Fruit fly (Drosophila melanogaster) whole organism, embryonic: ENCODE results near the gene Ctr1B.

Source experiments
- CG12299 ChIP-seq: fragments of 200-800 bp; sonication (Bioruptor generic); optimal IDR thresholded peaks from 2 replicates; lab custom pipeline; 2018; ENCODE audit warnings: missing biosample characterization, mild to moderate bottlenecking, missing genetic modification characterization
- CG13624 ChIP-seq: fragments of 200-800 bp; sonication (Bioruptor generic); optimal IDR thresholded peaks from 2 replicates; lab custom pipeline; 2016; ENCODE audit warnings: missing biosample characterization, missing genetic modification characterization
- CG14667 ChIP-seq: fragments of 200-800 bp; sonication (Bioruptor generic); IDR thresholded peaks from 2 replicates; pipeline ENCODE4 v1.3.6; 2022; ENCODE audit warnings: missing biosample characterization, missing genetic modification characterization
- CG14710 ChIP-seq: fragments of 200-800 bp; sonication (Bioruptor generic); optimal IDR thresholded peaks from 3 replicates; lab custom pipeline; 2019; ENCODE audit warnings: missing biosample characterization, mild to moderate bottlenecking, missing genetic modification characterization, moderate library complexity
- CG14860 ChIP-seq: fragments of 200-800 bp; sonication (Bioruptor generic); IDR thresholded peaks from 3 replicates; pipeline ENCODE4 v1.3.6; 2022; ENCODE audit warnings: missing biosample characterization, missing genetic modification characterization; ENCODE audit not compliant: partially characterized antibody
- CG15514 ChIP-seq: fragments of 200-800 bp; sonication (Bioruptor generic); optimal IDR thresholded peaks from 3 replicates; lab custom pipeline; 2017; ENCODE audit warnings: missing biosample characterization, missing genetic modification characterization, mild to moderate bottlenecking, moderate library complexity, missing genetic modification reagents
- CG15601 ChIP-seq: fragments of 200-800 bp; sonication (Bioruptor generic); optimal IDR thresholded peaks from 3 replicates; lab custom pipeline; 2019; ENCODE audit warnings: missing biosample characterization, mild to moderate bottlenecking, missing genetic modification characterization, moderate library complexity
- CG17328 ChIP-seq: fragments of 200-800 bp; sonication (Bioruptor generic); IDR thresholded peaks from 2 replicates; pipeline ENCODE4 v1.3.6; 2022; ENCODE audit warnings: missing biosample characterization, missing genetic modification characterization
- CG18599 ChIP-seq: fragments of 200-800 bp; sonication (Bioruptor generic); optimal IDR thresholded peaks from 3 replicates; lab custom pipeline; 2017; ENCODE audit warnings: missing biosample characterization, missing genetic modification characterization, mild to moderate bottlenecking, moderate library complexity, missing genetic modification reagents
- CG2199 ChIP-seq: fragments of 200-800 bp; sonication (Bioruptor generic); IDR thresholded peaks from 3 replicates; pipeline ENCODE4 v1.3.6; 2022; ENCODE audit warnings: missing biosample characterization, missing genetic modification characterization
- CG30403 ChIP-seq: fragments of 200-800 bp; sonication (Bioruptor generic); optimal IDR thresholded peaks from 3 replicates; lab custom pipeline; 2016; ENCODE audit warnings: missing biosample characterization, missing genetic modification characterization
- CG3065 ChIP-seq: fragments of 200-800 bp; sonication (Bioruptor generic); optimal IDR thresholded peaks from 2 replicates; lab custom pipeline; 2016; ENCODE audit warnings: missing biosample characterization, missing genetic modification characterization
- CG31365 ChIP-seq: fragments of 200-800 bp; sonication (Bioruptor generic); optimal IDR thresholded peaks from 2 replicates; lab custom pipeline; 2018; ENCODE audit warnings: missing biosample characterization, mild to moderate bottlenecking, missing genetic modification characterization
- CG32532 ChIP-seq: fragments of 200-800 bp; sonication (Bioruptor generic); IDR thresholded peaks from 2 replicates; pipeline ENCODE4 v1.3.6; 2022; ENCODE audit warnings: missing biosample characterization, missing genetic modification characterization
- CG34422 ChIP-seq: fragments of 200-800 bp; sonication (Bioruptor generic); IDR thresholded peaks from 3 replicates; pipeline ENCODE4 v1.3.6; 2022; ENCODE audit warnings: missing biosample characterization, missing genetic modification characterization
- CG3838 ChIP-seq: fragments of 200-800 bp; sonication (Bioruptor generic); optimal IDR thresholded peaks from 3 replicates; lab custom pipeline; 2016; ENCODE audit warnings: missing biosample characterization, missing genetic modification characterization
- CG4820 ChIP-seq: fragments of 200-800 bp; sonication (Bioruptor generic); optimal IDR thresholded peaks from 3 replicates; lab custom pipeline; 2016; ENCODE audit warnings: missing biosample characterization, missing genetic modification characterization
- CG8478 ChIP-seq: fragments of >200 bp; optimal IDR thresholded peaks from 2 replicates; lab custom pipeline; 2018
- CG9215 ChIP-seq: fragments of 200-800 bp; sonication (Bioruptor generic); IDR thresholded peaks from 2 replicates; pipeline ENCODE4 v1.3.6; 2022; ENCODE audit warnings: missing biosample characterization, missing genetic modification characterization
- CkIIα-i1 ChIP-seq: fragments of 200-800 bp; sonication (Bioruptor generic); IDR thresholded peaks from 2 replicates; pipeline ENCODE4 v1.3.6; 2022; ENCODE audit warnings: missing biosample characterization, missing genetic modification characterization
- D19A ChIP-seq: fragments of 200-800 bp; optimal IDR thresholded peaks from 3 replicates; lab custom pipeline; 2019; ENCODE audit warnings: missing biosample characterization, mild to moderate bottlenecking, missing genetic modification characterization, moderate library complexity
- Dbx ChIP-seq: fragments of 200-800 bp; sonication (Bioruptor generic); IDR thresholded peaks from 3 replicates; pipeline ENCODE4 v1.3.6; 2022; ENCODE audit warnings: missing biosample characterization, missing genetic modification characterization
- Dfd ChIP-seq, 2 experiments: fragments of >200 bp; optimal IDR thresholded peaks; 2 replicates each; lab custom pipeline; 2017; ENCODE audit warnings: missing biosample characterization in 2 of 2, missing genetic modification characterization in 2 of 2
- Dip2 ChIP-seq: fragments of 200-800 bp; sonication (Bioruptor generic); IDR thresholded peaks from 2 replicates; pipeline ENCODE4 v1.3.6; 2022; ENCODE audit warnings: missing biosample characterization, missing genetic modification characterization
- Doc3 ChIP-seq: fragments of 200-800 bp; sonication (Bioruptor generic); IDR thresholded peaks from 3 replicates; pipeline ENCODE4 v1.3.6; 2022; ENCODE audit warnings: missing biosample characterization, missing genetic modification characterization; ENCODE audit not compliant: partially characterized antibody
- HLH54F ChIP-seq: fragments of 200-800 bp; sonication (Bioruptor generic); optimal IDR thresholded peaks from 3 replicates; lab custom pipeline; 2016; ENCODE audit warnings: missing biosample characterization, missing genetic modification characterization
- Hand ChIP-seq: fragments of 200-800 bp; sonication (Bioruptor generic); optimal IDR thresholded peaks from 2 replicates; lab custom pipeline; 2017; ENCODE audit warnings: mild to moderate bottlenecking, missing biosample characterization, missing genetic modification reagents, missing genetic modification characterization
- Hmr ChIP-seq: fragments of 200-800 bp; sonication (Bioruptor generic); optimal IDR thresholded peaks from 3 replicates; lab custom pipeline; 2017; ENCODE audit warnings: mild to moderate bottlenecking, missing biosample characterization, missing genetic modification reagents, missing genetic modification characterization
- Hr39 ChIP-seq: fragments of >200 bp; optimal IDR thresholded peaks from 2 replicates; lab custom pipeline; 2017
- Kr ChIP-seq: fragments of 200-800 bp; sonication (Bioruptor generic); optimal IDR thresholded peaks from 2 replicates; lab custom pipeline; 2017; ENCODE audit warnings: missing biosample characterization, mild to moderate bottlenecking, missing genetic modification characterization
- Neu2 ChIP-seq: fragments of 200-800 bp; sonication (Bioruptor generic); optimal IDR thresholded peaks from 3 replicates; lab custom pipeline; 2016; ENCODE audit warnings: missing biosample characterization, missing genetic modification characterization, borderline replicate concordance
- Oli ChIP-seq: fragments of 200-800 bp; sonication (Bioruptor generic); optimal IDR thresholded peaks from 2 replicates; lab custom pipeline; 2018; ENCODE audit warnings: missing biosample characterization, mild to moderate bottlenecking, missing genetic modification characterization, moderate library complexity
- Ravus ChIP-seq: fragments of 200-800 bp; sonication (Bioruptor generic); IDR thresholded peaks from 2 replicates; pipeline ENCODE4 v1.3.6; 2022; ENCODE audit warnings: missing biosample characterization, missing genetic modification characterization
- Spps ChIP-seq: fragments of 200-800 bp; sonication (Bioruptor generic); optimal IDR thresholded peaks from 2 replicates; lab custom pipeline; 2018; ENCODE audit warnings: missing biosample characterization, mild to moderate bottlenecking, missing genetic modification characterization
- al ChIP-seq: fragments of 200-800 bp; sonication (Bioruptor generic); IDR thresholded peaks from 2 replicates; pipeline ENCODE4 v1.3.6; 2022; ENCODE audit warnings: missing biosample characterization, missing genetic modification characterization
- ash1 ChIP-seq: fragments of 200-800 bp; sonication (Bioruptor generic); optimal IDR thresholded peaks from 2 replicates; lab custom pipeline; 2018; ENCODE audit warnings: missing biosample characterization, mild to moderate bottlenecking, missing genetic modification characterization
- caup ChIP-seq: fragments of 200-800 bp; sonication (Bioruptor generic); optimal IDR thresholded peaks from 3 replicates; lab custom pipeline; 2017; ENCODE audit warnings: missing biosample characterization, mild to moderate bottlenecking, missing genetic modification characterization, moderate library complexity; ENCODE audit not compliant: severe bottlenecking
- chif ChIP-seq, 2 experiments: fragments of 200-800 bp; sonication (Bioruptor generic); optimal IDR thresholded peaks; 3 replicates each; lab custom pipeline; 2016; ENCODE audit warnings: missing biosample characterization in 2 of 2, missing genetic modification characterization in 2 of 2
- chm ChIP-seq: fragments of 200-800 bp; sonication (Bioruptor generic); IDR thresholded peaks from 2 replicates; pipeline ENCODE4 v1.3.6; 2022; ENCODE audit warnings: missing biosample characterization, missing genetic modification characterization
- crol ChIP-seq: fragments of 200-800 bp; sonication (Bioruptor generic); IDR thresholded peaks from 2 replicates; pipeline ENCODE4 v1.3.6; 2022; ENCODE audit warnings: missing biosample characterization, missing genetic modification characterization
- ham ChIP-seq: fragments of 200-800 bp; sonication (Bioruptor generic); IDR thresholded peaks from 2 replicates; pipeline ENCODE4 v1.3.6; 2022; ENCODE audit warnings: missing biosample characterization, missing genetic modification characterization
- hbn ChIP-seq: fragments of 200-800 bp; sonication (Bioruptor generic); IDR thresholded peaks from 2 replicates; pipeline ENCODE4 v1.3.6; 2022; ENCODE audit warnings: missing biosample characterization, missing genetic modification characterization; ENCODE audit not compliant: partially characterized antibody
- hkb ChIP-seq, 2 experiments: fragments of 200-800 bp in 1 of 2; fragments of >200 bp in 1 of 2; sonication (Bioruptor generic) in 1 of 2; IDR thresholded peaks in 1 of 2; optimal IDR thresholded peaks in 1 of 2; 2 replicates each; pipeline versions ENCODE4 v1.3.6 to Lab custom; 2017 to 2022; ENCODE audit warnings: missing biosample characterization in 1 of 2, missing genetic modification characterization in 1 of 2
- insv ChIP-seq, 2 experiments: fragments of 200-800 bp; sonication (Bioruptor generic); optimal IDR thresholded peaks; 3 replicates each; lab custom pipeline; 2016 to 2018; ENCODE audit warnings: missing biosample characterization in 2 of 2, missing genetic modification characterization in 2 of 2
- jigr1 ChIP-seq: fragments of 200-800 bp; sonication (Bioruptor generic); IDR thresholded peaks from 3 replicates; pipeline ENCODE4 v1.3.6; 2022; ENCODE audit warnings: missing biosample characterization, missing genetic modification characterization
- mld ChIP-seq: fragments of 200-800 bp; sonication (Bioruptor generic); IDR thresholded peaks from 3 replicates; pipeline ENCODE4 v1.3.6; 2022; ENCODE audit warnings: missing biosample characterization, missing genetic modification characterization; ENCODE audit not compliant: partially characterized antibody
- otp ChIP-seq: fragments of 200-800 bp; sonication (Bioruptor generic); IDR thresholded peaks from 3 replicates; pipeline ENCODE4, ENCODE4 v1.3.6; 2022; ENCODE audit warnings: missing biosample characterization, missing genetic modification characterization
- ro ChIP-seq: fragments of 200-800 bp; sonication (Bioruptor generic); IDR thresholded peaks from 2 replicates; pipeline ENCODE4 v1.3.6; 2022; ENCODE audit warnings: missing biosample characterization, missing genetic modification characterization
- sens ChIP-seq: fragments of 200-800 bp; sonication (Bioruptor generic); peaks from one replicate; lab custom pipeline; 2016; ENCODE audit warnings: missing biosample characterization, missing genetic modification characterization
- seq ChIP-seq: fragments of 200-800 bp; sonication (Bioruptor generic); IDR thresholded peaks from 2 replicates; pipeline ENCODE4 v1.3.6; 2022; ENCODE audit warnings: missing biosample characterization, missing genetic modification characterization
- sima ChIP-seq: fragments of 200-800 bp; sonication (Bioruptor generic); optimal IDR thresholded peaks from 2 replicates; lab custom pipeline; 2016; ENCODE audit warnings: missing biosample characterization, missing genetic modification characterization

Ctr1B gene

dm6 chr3R:8356626-8357290 lies 39.3 kb downstream of the Ctr1B start, which contains the start of gene stck (continued):
- TF ChIP-seq sens (peak; percentile 58), CG17328 (GFP tag; lab: Robert Waterston, UW) (no peak; the same call in 1 of the 2 replicates), chif (GFP tag; optimal IDR thresholded peaks at IDR 0.05; lab: Kevin White, UChicago) (no peak), CkIIα-i1 (GFP tag; lab: Robert Waterston, UW) (no peak), sima (GFP tag; lab: Kevin White, UChicago) (no peak), CG18599 (no peak), CG14860 (GFP tag; lab: Robert Waterston, UW) (peak; percentile 56; the same call in 1 of the 3 replicates), D19A (no peak), jigr1 (GFP tag; lab: Robert Waterston, UW) (no peak), ash1 (no peak), Oli (tag; lab: Kevin White, UChicago) (no peak), al (GFP tag; lab: Robert Waterston, UW) (no peak), ham (GFP tag; lab: Robert Waterston, UW) (no peak), Doc3 (GFP tag; lab: Robert Waterston, UW) (0 out of 3 replicates have a peak, but pooled peaks have one; percentile 26), CG34422 (no peak), CG4820 (GFP tag; lab: Kevin White, UChicago) (no peak), Dip2 (no peak), CG15601 (tag; lab: Kevin White, UChicago) (peak; percentile 30), HLH54F (no peak), Hmr (GFP tag; lab: Kevin White, UChicago) (peak; percentile 31), CG30403 (GFP tag; lab: Kevin White, UChicago) (no peak), ro (no peak), CG31365 (tag; lab: Kevin White, UChicago) (no peak), CG32532 (GFP tag; lab: Robert Waterston, UW) (no peak), otp (no peak), CG15514 (GFP tag; lab: Kevin White, UChicago) (peak; percentile 48), Kr (GFP tag; lab: Kevin White, UChicago) (no peak), mld (no peak), CG14667 (no peak), CG3065 (no peak), CG8478 (lab: Kevin White, UChicago) (no peak), Dbx (GFP tag; lab: Robert Waterston, UW) (no peak), CG2199 (GFP tag; lab: Robert Waterston, UW) (no peak), caup (GFP tag; lab: Kevin White, UChicago) (peak; percentile 17), insv (GFP tag; optimal IDR thresholded peaks at IDR 0.05; lab: Kevin White, UChicago) (no peak), crol (GFP tag; lab: Robert Waterston, UW) (no peak), hkb (optimal IDR thresholded peaks at IDR 0.05; lab: Kevin White, UChicago) (peak; percentile 63), hkb (GFP tag; IDR thresholded peaks at IDR 0.05; lab: Robert Waterston, UW) (no peak), Hand (GFP tag; lab: Kevin White, UChicago) (no peak), seq (GFP tag; lab: Robert Waterston, UW) (no peak), chm (GFP tag; lab: Robert Waterston, UW) (no peak; the same call in 1 of the 2 replicates), CG14710 (tag; lab: Kevin White, UChicago) (peak; percentile 35), CG3838 (GFP tag; lab: Kevin White, UChicago) (no peak), Neu2 (GFP tag; lab: Kevin White, UChicago) (no peak), hbn (0 out of 2 replicates have a peak, but pooled peaks have one; percentile 45), CG12299 (no peak), CG9215 (GFP tag; lab: Robert Waterston, UW) (no peak), Ravus (no peak), Dfd (GFP tag; optimal IDR thresholded peaks at IDR 0.05; lab: Kevin White, UChicago) (no peak), Hr39 (lab: Kevin White, UChicago) (no peak), Spps (no peak), CG13624 (peak; percentile 36)
